Worm (Caenorhabditis elegans): Measurements from ENCODE around the gene fbxc-26.
A peak's percentile ranks its signal among the peaks of the same experiment; 100 is the strongest.

The fbxc-26 gene

ce11 chrII:1648768-1649167 lies 45.7 kb downstream of the fbxc-26 start, which contains the start of gene fbxb-21:
Gene fbxb-21 (minus strand): TSS chrII:1648868.
- TF ChIP-seq fkh-10 (GFP tag; optimal IDR thresholded peaks at IDR 0.05) (peak; percentile 44), nhr-77 (tag; optimal IDR thresholded peaks at IDR 0.05) (no peak)

ce11 chrII:1646199-1646598 lies 48.2 kb downstream of the fbxc-26 start, which contains the start of gene ZC204.17:
Gene ZC204.17 (minus strand): TSS chrII:1646299.
- TF ChIP-seq fos-1 (tag; optimal IDR thresholded peaks at IDR 0.05) (no peak), snpc-4 (tag; optimal IDR thresholded peaks at IDR 0.05) (no peak), nhr-43 (tag; optimal IDR thresholded peaks at IDR 0.05; ENCODE audit: poor library complexity, severe bottlenecking) (no peak), fkh-10 (GFP tag; optimal IDR thresholded peaks at IDR 0.05) (no peak), pha-4 (tag; optimal IDR thresholded peaks at IDR 0.05) (no peak), ZK546.5 (tag; optimal IDR thresholded peaks at IDR 0.05) (no peak), mdl-1 (tag; optimal IDR thresholded peaks at IDR 0.05) (no peak), fkh-2 (tag; optimal IDR thresholded peaks at IDR 0.05) (no peak), nhr-237 (tag; optimal IDR thresholded peaks at IDR 0.05) (no peak), mml-1 (tag; optimal IDR thresholded peaks at IDR 0.05) (no peak), nhr-25 (tag; optimal IDR thresholded peaks at IDR 0.05) (no peak), ceh-28 (tag; optimal IDR thresholded peaks at IDR 0.05) (no peak), unc-62 (GFP tag; optimal IDR thresholded peaks at IDR 0.05) (no peak), daf-12 (tag; optimal IDR thresholded peaks at IDR 0.05) (no peak), lin-15B (tag; optimal IDR thresholded peaks at IDR 0.05) (no peak), ama-1 (optimal IDR thresholded peaks at IDR 0.05) (no peak), tbx-2 (tag; optimal IDR thresholded peaks at IDR 0.05) (no peak), lsy-12 (tag; optimal IDR thresholded peaks at IDR 0.05) (no peak), nhr-23 (tag; optimal IDR thresholded peaks at IDR 0.05) (no peak), unc-39 (tag; optimal IDR thresholded peaks at IDR 0.05) (no peak)

- TF ChIP-seq nhr-12 (tag; optimal IDR thresholded peaks at IDR 0.05) (no peak), R02D3.7 (tag; optimal IDR thresholded peaks at IDR 0.05) (no peak), fkh-10 (GFP tag; optimal IDR thresholded peaks at IDR 0.05) (no peak), lsy-12 (tag; optimal IDR thresholded peaks at IDR 0.05) (no peak), tbx-2 (tag; optimal IDR thresholded peaks at IDR 0.05) (no peak), nfya-1 (tag; optimal IDR thresholded peaks at IDR 0.05; ENCODE audit: insufficient read depth) (no peak), elt-1 (tag; optimal IDR thresholded peaks at IDR 0.05) (no peak), aly-2 (tag; optimal IDR thresholded peaks at IDR 0.05) (no peak), nhr-67 (tag; optimal IDR thresholded peaks at IDR 0.05) (no peak), elt-3 (tag; optimal IDR thresholded peaks at IDR 0.05) (no peak), ceh-28 (tag; optimal IDR thresholded peaks at IDR 0.05) (no peak), ceh-82 (tag; optimal IDR thresholded peaks at IDR 0.05) (no peak), mdl-1 (tag; optimal IDR thresholded peaks at IDR 0.05) (no peak), nhr-25 (tag; optimal IDR thresholded peaks at IDR 0.05) (no peak), nhr-237 (tag; optimal IDR thresholded peaks at IDR 0.05) (no peak), eor-1 (tag; optimal IDR thresholded peaks at IDR 0.05) (no peak), nhr-11 (tag; optimal IDR thresholded peaks at IDR 0.05) (no peak), nhr-77 (tag; optimal IDR thresholded peaks at IDR 0.05) (no peak), pha-4 (tag; optimal IDR thresholded peaks at IDR 0.05) (no peak)
Measured at ce11 chrII:1644777-1645348, 49.6 kb downstream of the fbxc-26 start, which contains the start of gene ZC204.6. Gene ZC204.6 (minus strand): TSS chrII:1644827.
